Worm (Caenorhabditis elegans): ENCODE results near the gene C42C1.12.

DNA sequence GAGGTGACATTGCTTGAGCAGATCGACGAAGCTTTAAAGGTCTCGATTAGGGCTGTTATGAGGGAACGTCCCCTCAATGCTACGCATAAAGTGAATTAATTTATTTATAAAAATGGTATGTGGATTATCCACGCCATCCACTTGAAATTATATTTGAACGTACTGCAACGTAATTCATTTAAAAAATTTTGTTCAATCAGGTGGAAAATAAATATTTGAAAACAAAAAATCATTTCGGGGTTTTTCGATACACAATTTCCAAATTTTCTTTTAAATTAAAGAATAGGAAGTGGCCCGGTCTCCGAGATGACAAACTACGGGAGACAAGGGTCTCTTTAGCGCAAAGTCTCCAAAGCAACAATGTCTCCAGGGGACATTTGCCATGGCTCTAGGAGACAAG lies 29.6 kb upstream of the C42C1.12 start, which contains the start of gene oac-58:
- TF ChIP-seq F52B5.7 (tag; optimal IDR thresholded peaks at IDR 0.05) (no peak), F57C9.4 (tag; optimal IDR thresholded peaks at IDR 0.05) (no peak), rpc-1 (optimal IDR thresholded peaks at IDR 0.05) (no peak), rpc-1 (tag; optimal IDR thresholded peaks at IDR 0.05) (no peak), pha-4 (tag; optimal IDR thresholded peaks at IDR 0.05) (no peak), efl-1 (GFP tag; optimal IDR thresholded peaks at IDR 0.05) (no peak), ama-1 (optimal IDR thresholded peaks at IDR 0.05) (no peak), ama-1 (GFP tag; optimal IDR thresholded peaks at IDR 0.05) (no peak), ceh-27 (GFP tag; optimal IDR thresholded peaks at IDR 0.05) (no peak), lin-35 (GFP tag; optimal IDR thresholded peaks at IDR 0.05) (no peak), T26A5.8 (tag; optimal IDR thresholded peaks at IDR 0.05) (no peak), B0019.2 (GFP tag; conservative IDR thresholded peaks at IDR 0.05) (no peak), K11D2.4 (GFP tag; IDR thresholded peaks at IDR 0.05) (no peak), bed-2 (GFP tag; IDR thresholded peaks at IDR 0.05) (no peak)

Measured in whole organism, young adult.